Fruit fly (Drosophila melanogaster): ENCODE results near the gene Rab3GAP1.
A peak's percentile ranks its signal among the peaks of the same experiment; 100 is the strongest.

Rab3GAP1 gene

DNA sequence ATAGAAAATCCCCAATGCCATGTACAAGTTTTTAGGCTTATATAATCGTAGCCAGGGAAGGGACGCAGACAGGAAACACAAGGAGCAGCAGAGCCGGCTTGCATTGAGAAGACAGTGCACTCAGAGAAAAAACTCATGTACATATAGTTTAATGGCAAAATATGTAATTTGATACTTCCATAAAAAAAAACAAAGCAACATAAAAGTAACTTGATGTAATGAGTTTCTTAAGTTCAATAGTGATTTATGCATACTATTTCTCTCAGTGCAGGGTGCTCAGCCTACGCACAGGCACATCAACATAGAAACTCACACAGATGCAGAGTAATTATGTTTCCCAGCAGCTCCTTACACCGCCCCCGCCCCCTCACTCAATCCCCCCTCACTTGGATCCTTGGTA lies 9.8 kb upstream of the Rab3GAP1 start:
- TF ChIP-seq CG6276 (GFP tag; optimal IDR thresholded peaks at IDR 0.05) (no peak), eg (GFP tag; IDR thresholded peaks at IDR 0.05) (no peak), Gug (GFP tag; IDR thresholded peaks at IDR 0.05) (0 out of 2 replicates have a peak, but pooled peaks have one; percentile 13), CG32006 (GFP tag; optimal IDR thresholded peaks at IDR 0.05) (peak; percentile 7), vri (GFP tag; optimal IDR thresholded peaks at IDR 0.05) (no peak), fd59A (GFP tag; optimal IDR thresholded peaks at IDR 0.05) (no peak), CG6163 (GFP tag; IDR thresholded peaks at IDR 0.05) (peak; percentile 39; the same call in 1 of the 3 replicates), OdsH (GFP tag; optimal IDR thresholded peaks at IDR 0.05) (peak; percentile 9), svp (GFP tag) (peak; percentile 51), CG9139 (GFP tag; optimal IDR thresholded peaks at IDR 0.05) (no peak), CG1621 (tag; optimal IDR thresholded peaks at IDR 0.05) (no peak), Hr4 (GFP tag; optimal IDR thresholded peaks at IDR 0.05) (no peak)

- TF ChIP-seq Eip93F (GFP tag; optimal IDR thresholded peaks at IDR 0.05) (no peak), CG9139 (GFP tag; optimal IDR thresholded peaks at IDR 0.05) (no peak), svp (GFP tag) (peak; percentile 43), esn (GFP tag; optimal IDR thresholded peaks at IDR 0.05) (no peak), Eip78C (GFP tag) (no peak), CG6792 (GFP tag; optimal IDR thresholded peaks at IDR 0.05) (no peak)
Measured at dm6 chr2L:1619191-1619590, 8.2 kb upstream of the Rab3GAP1 start.

DNA sequence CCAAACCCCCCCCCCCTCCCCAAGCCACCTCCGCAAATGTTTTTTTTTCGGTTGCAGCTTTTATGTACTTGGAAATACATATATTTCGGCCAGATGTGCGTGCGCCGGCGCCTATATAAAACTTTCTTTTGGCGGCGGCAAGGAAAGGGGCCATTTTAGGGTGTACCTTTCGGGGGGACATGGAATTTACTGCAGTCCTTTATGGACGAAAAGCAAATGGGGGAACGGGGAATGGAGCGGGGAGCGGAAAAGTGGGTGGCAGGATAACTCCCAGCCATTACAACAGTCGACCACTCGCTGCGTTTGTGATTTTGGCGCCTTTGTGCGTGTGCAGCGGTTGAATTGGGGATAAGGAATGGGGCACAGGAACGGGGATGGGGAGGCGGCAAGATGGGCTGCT lies 7.7 kb upstream of the Rab3GAP1 start:
- TF ChIP-seq CG8119 (GFP tag; IDR thresholded peaks at IDR 0.05), result no peak
- no peak for TF ChIP-seq CG32006 (GFP tag; optimal IDR thresholded peaks at IDR 0.05)
- no peak for TF ChIP-seq Hr4 (GFP tag; optimal IDR thresholded peaks at IDR 0.05)
- TF ChIP-seq cyc (GFP tag; optimal IDR thresholded peaks at IDR 0.05), result no peak
- no peak for TF ChIP-seq dsx (GFP tag; optimal IDR thresholded peaks at IDR 0.05; ENCODE audit: poor library complexity, severe bottlenecking)
- no peak for TF ChIP-seq ss (GFP tag; optimal IDR thresholded peaks at IDR 0.05)
- TF ChIP-seq fd59A (GFP tag; optimal IDR thresholded peaks at IDR 0.05), result no peak
- TF ChIP-seq Met (GFP tag; optimal IDR thresholded peaks at IDR 0.05), result no peak
- no peak for TF ChIP-seq fd85E (GFP tag; optimal IDR thresholded peaks at IDR 0.05)
- TF ChIP-seq CG11902 (GFP tag; optimal IDR thresholded peaks at IDR 0.05), result no peak
- TF ChIP-seq Ets21C (GFP tag; optimal IDR thresholded peaks at IDR 0.05), result no peak
- no peak for TF ChIP-seq net (GFP tag; optimal IDR thresholded peaks at IDR 0.05)
- no peak for TF ChIP-seq CG6276 (GFP tag; optimal IDR thresholded peaks at IDR 0.05)
- no peak for TF ChIP-seq CG16779 (tag; optimal IDR thresholded peaks at IDR 0.05)
- TF ChIP-seq lz (GFP tag; optimal IDR thresholded peaks at IDR 0.05), result no peak

- peak; percentile 63 for TF ChIP-seq CG9139 (GFP tag; optimal IDR thresholded peaks at IDR 0.05)
- no peak for TF ChIP-seq OdsH (GFP tag; optimal IDR thresholded peaks at IDR 0.05)
- no peak for TF ChIP-seq Gug (GFP tag; IDR thresholded peaks at IDR 0.05)
- no peak for TF ChIP-seq Hr4 (GFP tag; optimal IDR thresholded peaks at IDR 0.05)
- TF ChIP-seq Ets96B (tag; optimal IDR thresholded peaks at IDR 0.05), result peak; percentile 8
- TF ChIP-seq svp (GFP tag), result no peak
- peak; percentile 24 for TF ChIP-seq CG32006 (GFP tag; optimal IDR thresholded peaks at IDR 0.05)
- TF ChIP-seq ss (GFP tag; optimal IDR thresholded peaks at IDR 0.05), result peak; percentile 53 to 67
- peak; percentile 9 for TF ChIP-seq dac (GFP tag; optimal IDR thresholded peaks at IDR 0.05)
- no peak for TF ChIP-seq Smox (GFP tag; optimal IDR thresholded peaks at IDR 0.05)
- TF ChIP-seq CG3919 (GFP tag; optimal IDR thresholded peaks at IDR 0.05), result peak; percentile 26
- TF ChIP-seq Eip75B (GFP tag; optimal IDR thresholded peaks at IDR 0.05), result peak; percentile 27
- TF ChIP-seq esn (GFP tag; optimal IDR thresholded peaks at IDR 0.05), result no peak
- peak; percentile 43; the same call in 1 of the 3 replicates for TF ChIP-seq CG8119 (GFP tag; IDR thresholded peaks at IDR 0.05)
- TF ChIP-seq achi (GFP tag; optimal IDR thresholded peaks at IDR 0.05), result no peak
- no peak for TF ChIP-seq CG11762 (GFP tag; optimal IDR thresholded peaks at IDR 0.05; ENCODE audit: insufficient read depth)
- TF ChIP-seq CG11902 (GFP tag; optimal IDR thresholded peaks at IDR 0.05), result no peak
- peak; percentile 43 for TF ChIP-seq CG1621 (tag; optimal IDR thresholded peaks at IDR 0.05)
- no peak for TF ChIP-seq net (GFP tag; optimal IDR thresholded peaks at IDR 0.05)
- no peak for TF ChIP-seq CG4318 (GFP tag; optimal IDR thresholded peaks at IDR 0.05)
- TF ChIP-seq lz (GFP tag; optimal IDR thresholded peaks at IDR 0.05), result no peak
- TF ChIP-seq fkh (GFP tag; optimal IDR thresholded peaks at IDR 0.05), result no peak
- no peak for TF ChIP-seq Sox15 (GFP tag; optimal IDR thresholded peaks at IDR 0.05)
- TF ChIP-seq CG6163 (GFP tag; IDR thresholded peaks at IDR 0.05), result peak; percentile 47; the same call in 1 of the 3 replicates
- TF ChIP-seq CG6808 (GFP tag; optimal IDR thresholded peaks at IDR 0.05), result peak; percentile 42
- no peak for TF ChIP-seq CG10631 (GFP tag; optimal IDR thresholded peaks at IDR 0.05)
- no peak for TF ChIP-seq cyc (GFP tag; optimal IDR thresholded peaks at IDR 0.05)
- TF ChIP-seq Sox14 (GFP tag; optimal IDR thresholded peaks at IDR 0.05), result no peak
- TF ChIP-seq Met (GFP tag; optimal IDR thresholded peaks at IDR 0.05), result no peak
- TF ChIP-seq spab (GFP tag; optimal IDR thresholded peaks at IDR 0.05), result peak; percentile 44
- no peak for TF ChIP-seq CG7368 (GFP tag; optimal IDR thresholded peaks at IDR 0.05)
- TF ChIP-seq CG34406 (GFP tag; optimal IDR thresholded peaks at IDR 0.05), result no peak
- TF ChIP-seq CG6854 (GFP tag; optimal IDR thresholded peaks at IDR 0.05), result no peak
Measured at dm6 chr2L:1617712-1618111, 6.8 kb upstream of the Rab3GAP1 start.

All from whole organism, prepupa.